Fruit fly (Drosophila melanogaster): ENCODE data around the gene Papss.

Gene Papss

DNA sequence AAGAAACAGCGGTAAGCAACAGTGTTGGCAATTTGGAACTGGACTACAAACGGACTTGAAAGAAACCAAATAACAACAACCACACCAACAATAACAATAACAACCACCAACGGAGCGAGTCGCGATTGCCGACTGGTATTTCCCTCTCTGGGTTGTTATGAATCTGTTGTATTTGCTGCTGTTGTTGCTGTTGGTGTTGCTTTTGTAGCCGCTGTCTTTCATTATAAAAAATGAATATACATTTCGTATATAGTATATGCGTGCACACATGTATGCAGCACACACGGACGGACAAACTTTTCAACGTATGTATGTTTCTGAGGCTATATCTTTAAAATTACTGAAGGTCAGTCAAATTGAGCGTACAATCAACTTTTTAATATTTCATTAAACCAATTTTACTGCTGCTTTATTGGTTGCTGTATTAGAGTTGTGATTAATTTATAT is 58.3 kb downstream of the Papss start:
- TF ChIP-seq EcR (GFP tag; optimal IDR thresholded peaks at IDR 0.05) (peak; percentile 1), CG15710 (tag; optimal IDR thresholded peaks at IDR 0.05) (no peak), CG9948 (tag; optimal IDR thresholded peaks at IDR 0.05) (no peak)

DNA sequence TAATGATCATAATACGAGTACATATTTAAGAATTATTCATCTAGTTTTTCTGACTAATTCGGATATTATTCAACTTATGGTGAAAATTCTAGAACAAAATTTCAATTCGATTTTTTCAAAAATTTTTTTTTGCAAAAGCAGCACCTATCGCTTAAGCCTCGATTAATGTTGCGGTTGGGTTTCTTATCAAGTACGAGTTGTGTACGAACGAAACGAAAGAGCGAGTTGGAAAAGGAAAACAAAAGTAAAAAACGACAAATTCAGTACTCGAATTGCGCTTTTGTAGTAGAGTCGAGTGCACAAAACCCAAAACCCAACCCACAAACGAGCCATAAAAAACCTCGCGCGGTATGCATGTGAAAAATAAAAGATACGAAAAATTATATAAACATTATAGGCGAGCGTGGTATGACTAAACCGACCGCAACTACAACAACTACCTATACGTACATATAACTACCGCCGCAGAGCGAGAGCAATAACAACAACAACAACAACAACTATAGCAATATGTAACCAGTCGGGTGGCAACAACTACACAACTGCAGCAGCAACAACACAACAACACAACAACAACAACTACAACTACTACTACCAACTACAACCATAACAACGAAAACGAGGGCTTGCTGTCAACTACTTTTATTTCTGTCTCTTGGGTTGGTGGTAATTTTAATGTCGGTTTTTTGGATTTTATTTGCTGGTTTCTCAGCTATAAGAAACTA is 59.5 kb downstream of the Papss start:
- no peak for TF ChIP-seq D1 (tag; optimal IDR thresholded peaks at IDR 0.05)
- TF ChIP-seq CG13204 (GFP tag; optimal IDR thresholded peaks at IDR 0.05) = peak; percentile 25
- TF ChIP-seq EcR (GFP tag; optimal IDR thresholded peaks at IDR 0.05) = peak; percentile 36

DNA sequence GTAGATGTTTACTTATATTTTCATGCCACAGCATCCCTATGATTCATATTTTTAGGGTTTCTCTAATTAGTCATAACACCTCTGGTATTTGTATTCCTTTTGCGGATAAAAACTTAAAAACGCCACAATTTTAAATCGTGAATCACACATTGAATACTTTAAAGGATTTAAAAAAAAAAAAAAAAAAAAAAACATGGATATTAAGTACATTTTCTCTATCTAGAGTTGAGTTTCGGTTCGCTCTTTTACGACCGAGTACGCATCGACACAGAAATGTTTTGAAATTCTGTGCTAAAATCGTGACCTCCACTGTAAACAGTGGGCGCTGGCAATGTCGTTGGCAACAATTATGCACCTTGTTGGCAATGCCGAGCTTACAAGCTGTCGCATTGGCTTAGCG is 60.3 kb downstream of the Papss start:
- TF ChIP-seq CG15710 (tag; optimal IDR thresholded peaks at IDR 0.05) (peak; percentile 8), D1 (tag; optimal IDR thresholded peaks at IDR 0.05) (no peak), Pif1B (GFP tag; optimal IDR thresholded peaks at IDR 0.05) (peak; percentile 16), fd96Ca (GFP tag; IDR thresholded peaks at IDR 0.05) (peak; percentile 41; the same call in 1 of the 3 replicates), CG9948 (tag; optimal IDR thresholded peaks at IDR 0.05) (no peak), CG8159 (tag; optimal IDR thresholded peaks at IDR 0.05) (peak; percentile 32), Ets98B (GFP tag; IDR thresholded peaks at IDR 0.05) (0 out of 2 replicates have a peak, but pooled peaks have one; percentile 29), rn (GFP tag; IDR thresholded peaks at IDR 0.05) (no peak), CG12605 (GFP tag; IDR thresholded peaks at IDR 0.05) (peak; percentile 11; the same call in 1 of the 2 replicates), CG14655 (GFP tag; optimal IDR thresholded peaks at IDR 0.05) (no peak), Pif1A (GFP tag; optimal IDR thresholded peaks at IDR 0.05) (peak; percentile 28), CG34367 (tag; optimal IDR thresholded peaks at IDR 0.05) (no peak), CG17806 (tag; optimal IDR thresholded peaks at IDR 0.05) (no peak), Snoo (tag; optimal IDR thresholded peaks at IDR 0.05) (no peak), CG4496 (GFP tag; IDR thresholded peaks at IDR 0.05) (peak; percentile 65; the same call in 2 of the 3 replicates)

DNA sequence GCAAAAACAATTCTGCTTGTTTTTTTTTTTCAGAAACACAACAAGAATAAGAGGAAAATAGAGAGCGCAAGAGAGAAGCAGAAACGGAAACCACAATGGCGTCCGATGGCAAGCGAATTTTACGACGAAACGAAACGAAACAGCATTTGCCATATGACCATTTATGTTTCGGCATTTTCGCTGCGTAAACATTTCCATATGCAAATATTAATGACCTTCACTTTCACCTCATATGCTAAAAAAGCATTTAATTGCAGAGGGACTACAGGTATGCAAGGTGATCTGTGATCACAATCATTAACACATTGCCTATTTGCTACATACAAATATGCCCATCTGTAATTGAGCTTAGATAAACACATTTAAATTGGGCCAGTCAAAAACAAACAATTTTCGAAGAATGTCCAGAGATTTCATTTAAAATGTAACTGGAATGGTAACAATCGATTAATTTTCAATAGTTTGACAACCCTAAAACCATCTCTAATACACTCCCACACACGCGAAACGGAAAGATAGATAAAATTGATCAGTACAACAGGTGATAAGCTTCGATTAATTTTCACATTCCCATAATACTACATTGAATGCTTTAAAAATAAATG is 61.2 kb downstream of the Papss start:
- TF ChIP-seq CG12605 (GFP tag; IDR thresholded peaks at IDR 0.05) (0 out of 2 replicates have a peak, but pooled peaks have one; percentile 36), CG8301 (tag; optimal IDR thresholded peaks at IDR 0.05) (no peak), CG4496 (GFP tag; IDR thresholded peaks at IDR 0.05) (no peak), CG8159 (tag; optimal IDR thresholded peaks at IDR 0.05) (no peak)

DNA sequence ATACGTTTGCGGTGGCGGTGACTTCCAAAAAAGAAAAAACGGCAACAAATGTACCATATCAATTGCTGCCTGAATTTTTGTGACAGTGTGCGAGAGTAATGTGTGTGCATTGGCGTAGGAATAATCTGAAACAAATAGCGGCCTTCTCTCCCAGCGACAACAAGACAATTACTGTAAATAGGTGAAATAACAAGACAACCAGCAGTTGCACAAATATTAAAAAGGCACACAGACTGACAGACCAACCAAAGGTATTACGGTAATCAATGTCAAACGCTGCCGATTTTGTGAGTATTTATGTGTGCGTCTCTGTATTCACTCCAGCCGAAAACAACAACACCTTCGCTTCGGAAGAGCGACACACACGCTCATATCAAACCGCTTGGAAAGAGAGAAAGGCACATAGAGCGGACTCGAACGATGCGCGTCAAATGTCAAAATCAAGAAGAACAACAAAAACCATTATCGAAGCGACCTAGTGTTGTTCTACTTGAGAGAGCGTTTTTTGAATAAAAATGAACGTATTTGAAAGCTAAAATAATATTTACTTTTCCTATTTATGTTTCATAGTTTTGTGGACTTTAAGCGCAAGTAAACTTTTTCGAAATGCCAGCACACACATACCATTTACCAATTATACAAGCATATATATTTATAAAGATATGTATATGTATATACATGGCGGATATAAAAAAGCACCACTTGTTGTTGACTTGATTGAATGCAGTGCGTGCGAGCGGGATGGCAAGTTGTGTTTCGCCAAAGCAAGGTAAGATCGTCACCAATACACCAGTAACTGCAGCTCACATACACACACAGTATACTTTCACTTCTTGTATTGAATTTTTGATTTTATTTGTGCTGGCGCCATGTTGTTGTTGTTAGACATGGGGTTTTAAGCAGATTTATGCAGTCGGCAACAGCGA is 62.0 kb downstream of the Papss start:
- TF ChIP-seq gl (tag; optimal IDR thresholded peaks at IDR 0.05) (no peak), CG32121 (GFP tag; IDR thresholded peaks at IDR 0.05) (no peak), CG34367 (tag; optimal IDR thresholded peaks at IDR 0.05) (no peak), CG4496 (GFP tag; IDR thresholded peaks at IDR 0.05) (no peak), Pif1A (GFP tag; optimal IDR thresholded peaks at IDR 0.05) (no peak), fd96Ca (GFP tag; IDR thresholded peaks at IDR 0.05) (no peak), CG10348 (GFP tag; IDR thresholded peaks at IDR 0.05) (no peak), Pif1B (GFP tag; optimal IDR thresholded peaks at IDR 0.05) (no peak), CG17806 (tag; optimal IDR thresholded peaks at IDR 0.05) (no peak), CG12605 (GFP tag; IDR thresholded peaks at IDR 0.05) (no peak), EcR (GFP tag; optimal IDR thresholded peaks at IDR 0.05) (no peak)

DNA sequence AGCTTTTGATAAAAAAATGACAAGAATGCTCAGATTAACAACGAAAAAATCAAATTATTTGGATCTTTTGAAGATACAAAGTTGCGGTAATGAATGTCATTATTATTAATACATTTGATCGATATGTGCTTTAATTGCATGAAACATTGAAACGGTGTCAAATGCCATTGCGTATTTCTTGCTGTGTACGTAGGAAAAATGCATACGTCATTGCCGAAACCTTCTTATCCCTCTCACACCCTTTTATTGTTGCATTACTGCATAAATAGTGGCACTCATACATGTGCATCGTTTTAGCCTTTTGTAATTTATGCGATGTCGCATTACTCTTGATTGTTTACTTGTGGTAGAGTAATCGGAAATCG is 62.6 kb downstream of the Papss start:
- no peak for TF ChIP-seq Snoo (tag; optimal IDR thresholded peaks at IDR 0.05)
- no peak for TF ChIP-seq D1 (tag; optimal IDR thresholded peaks at IDR 0.05)
- no peak for TF ChIP-seq CG12605 (GFP tag; IDR thresholded peaks at IDR 0.05)
- TF ChIP-seq CG34367 (tag; optimal IDR thresholded peaks at IDR 0.05) = no peak
- TF ChIP-seq CG9948 (tag; optimal IDR thresholded peaks at IDR 0.05) = no peak
- TF ChIP-seq CG4496 (GFP tag; IDR thresholded peaks at IDR 0.05) = peak; percentile 29; the same call in 1 of the 3 replicates
- TF ChIP-seq fd96Ca (GFP tag; IDR thresholded peaks at IDR 0.05) = no peak
- no peak for TF ChIP-seq CG15710 (tag; optimal IDR thresholded peaks at IDR 0.05)

All from whole organism, pupa.